Worm (Caenorhabditis elegans): Measurements from ENCODE around the gene mrpl-16.

- no peak for TF ChIP-seq ceh-13 (GFP tag; optimal IDR thresholded peaks at IDR 0.05)
- no peak for TF ChIP-seq pes-1 (GFP tag; IDR thresholded peaks at IDR 0.05)
- no peak for TF ChIP-seq ama-1 (optimal IDR thresholded peaks at IDR 0.05)
- TF ChIP-seq aly-1 (tag; optimal IDR thresholded peaks at IDR 0.05) = no peak
- no peak for TF ChIP-seq F13C5.2 (tag; optimal IDR thresholded peaks at IDR 0.05)
- TF ChIP-seq B0310.2 (tag; optimal IDR thresholded peaks at IDR 0.05) = no peak
- no peak for TF ChIP-seq tra-4 (tag; optimal IDR thresholded peaks at IDR 0.05)
- no peak for TF ChIP-seq hmbx-1 (tag; optimal IDR thresholded peaks at IDR 0.05)
- TF ChIP-seq flt-1 (GFP tag; IDR thresholded peaks at IDR 0.05) = no peak
- no peak for TF ChIP-seq ets-7 (tag; optimal IDR thresholded peaks at IDR 0.05)
- no peak for TF ChIP-seq tbx-11 (GFP tag; IDR thresholded peaks at IDR 0.05)
- TF ChIP-seq sea-1 (GFP tag; conservative IDR thresholded peaks at IDR 0.05) = no peak
- no peak for TF ChIP-seq ceh-36 (tag; optimal IDR thresholded peaks at IDR 0.05)
- no peak for TF ChIP-seq scrt-1 (GFP tag; IDR thresholded peaks at IDR 0.05)
Observed at ce11 chrIII:4734056-4734455, 29.9 kb downstream of the mrpl-16 start, which contains the start of gene F17C8.9.
